Worm (Caenorhabditis elegans): ENCODE measurements around the gene mip-2.

- TF ChIP-seq hnd-1 (tag; optimal IDR thresholded peaks at IDR 0.05) (no peak), ets-7 (tag; optimal IDR thresholded peaks at IDR 0.05) (no peak), hmbx-1 (tag; optimal IDR thresholded peaks at IDR 0.05) (no peak), ama-1 (optimal IDR thresholded peaks at IDR 0.05) (no peak), aly-1 (tag; optimal IDR thresholded peaks at IDR 0.05) (no peak), F13C5.2 (tag; optimal IDR thresholded peaks at IDR 0.05) (no peak), B0310.2 (tag; optimal IDR thresholded peaks at IDR 0.05) (no peak), sea-1 (GFP tag; conservative IDR thresholded peaks at IDR 0.05) (no peak), tbx-37 (GFP tag; conservative IDR thresholded peaks at IDR 0.05) (no peak)
These were observed 17.4 kb downstream of the mip-2 start for ce11 chrV:13654394-13654792.

Measured in whole organism, early embryonic.